Fruit fly (Drosophila melanogaster): Measurements from ENCODE around the gene Rlip.

DNA sequence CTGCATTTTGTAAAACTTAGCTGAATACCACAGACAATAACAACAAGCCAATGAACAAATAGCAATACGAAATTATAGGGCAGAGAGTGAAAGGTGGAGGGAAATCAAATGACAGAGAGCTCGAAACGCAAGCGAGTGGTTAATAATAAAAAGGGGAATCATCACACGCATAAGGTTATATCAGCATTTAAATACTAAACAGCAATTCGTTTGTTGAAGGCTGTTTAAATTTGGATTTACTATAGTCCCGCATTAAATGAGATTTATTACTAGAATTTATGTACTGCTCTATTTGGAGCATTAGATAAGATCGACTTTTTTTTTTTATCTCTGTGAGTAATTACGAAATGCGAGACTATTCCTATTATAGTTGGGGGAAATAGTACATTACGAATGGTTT, 28.9 kb upstream of the Rlip start:
- TF ChIP-seq Ptx1 (GFP tag; IDR thresholded peaks at IDR 0.05): no peak
- TF ChIP-seq CG17912 (GFP tag; optimal IDR thresholded peaks at IDR 0.05): no peak
- no peak for TF ChIP-seq CG2712 (tag; optimal IDR thresholded peaks at IDR 0.05)
- TF ChIP-seq dmrt11E (tag; optimal IDR thresholded peaks at IDR 0.05): no peak
- TF ChIP-seq vnd (GFP tag; IDR thresholded peaks at IDR 0.05; ENCODE audit: partially characterized antibody): no peak
- no peak for TF ChIP-seq CG11456 (GFP tag; IDR thresholded peaks at IDR 0.05)
- TF ChIP-seq lola (GFP tag; optimal IDR thresholded peaks at IDR 0.05): no peak
- TF ChIP-seq bab2 (GFP tag; optimal IDR thresholded peaks at IDR 0.05): no peak
- TF ChIP-seq sima (GFP tag; optimal IDR thresholded peaks at IDR 0.05): no peak
- no peak for TF ChIP-seq BEAF-32 (GFP tag; optimal IDR thresholded peaks at IDR 0.05)
- TF ChIP-seq corto (GFP tag; optimal IDR thresholded peaks at IDR 0.05): no peak
- TF ChIP-seq Ada2b (GFP tag; IDR thresholded peaks at IDR 0.05): no peak
